Worm (Caenorhabditis elegans): ENCODE results near the gene lipl-1.

ce11 chrV:12941797-12942474 lies 22.1 kb downstream of the lipl-1 start, which contains the start of gene T16G1.4:
- TF ChIP-seq R02D3.7 (tag; optimal IDR thresholded peaks at IDR 0.05) (no peak), nhr-11 (tag; optimal IDR thresholded peaks at IDR 0.05) (no peak), nhr-77 (tag; optimal IDR thresholded peaks at IDR 0.05) (no peak), lsy-2 (tag; optimal IDR thresholded peaks at IDR 0.05) (no peak), skn-1 (tag; optimal IDR thresholded peaks at IDR 0.05) (no peak), unc-55 (GFP tag; optimal IDR thresholded peaks at IDR 0.05) (no peak), snpc-4 (tag; optimal IDR thresholded peaks at IDR 0.05) (no peak), elt-3 (tag; optimal IDR thresholded peaks at IDR 0.05) (no peak)
